Worm (Caenorhabditis elegans): ENCODE data around the gene lec-6.

DNA sequence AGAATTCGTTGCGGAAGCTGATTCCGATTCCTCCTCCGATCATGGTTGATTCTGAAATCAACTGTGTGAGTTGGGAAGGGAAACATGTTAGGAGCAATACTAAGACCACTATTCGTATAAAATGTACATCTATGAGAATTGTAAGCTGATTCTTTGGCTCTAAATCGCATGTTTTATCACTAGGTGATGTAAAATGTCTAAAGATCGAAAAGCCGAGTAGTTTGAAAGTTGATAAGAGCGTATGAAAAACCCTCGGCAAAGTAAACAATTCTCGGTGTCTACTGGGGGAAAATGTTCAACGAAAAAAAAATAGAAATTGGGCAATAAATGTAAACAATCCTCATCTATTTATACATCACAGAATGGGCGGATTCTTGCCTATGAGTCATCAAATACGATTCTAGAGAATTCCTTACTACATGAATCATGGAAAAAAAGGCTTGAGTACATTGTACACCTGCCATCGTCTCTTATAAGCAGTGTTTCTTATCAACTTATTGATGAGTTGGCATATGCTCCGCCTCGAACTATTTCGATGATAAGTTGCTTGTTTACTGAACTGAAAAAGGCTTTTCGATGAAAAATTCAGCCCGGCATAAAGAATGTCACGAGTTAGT is at the start of gene lec-6:
- TF ChIP-seq snpc-4 (GFP tag; optimal IDR thresholded peaks at IDR 0.05): no peak
- TF ChIP-seq snpc-4 (tag; optimal IDR thresholded peaks at IDR 0.05): no peak
- TF ChIP-seq nfya-1 (tag; optimal IDR thresholded peaks at IDR 0.05; ENCODE audit: borderline replicate concordance, insufficient read depth): no peak
- peak; percentile 29 for TF ChIP-seq pha-4 (tag; optimal IDR thresholded peaks at IDR 0.05)
- TF ChIP-seq nfya-2 (GFP tag; IDR thresholded peaks at IDR 0.05): no peak
- TF ChIP-seq F57A8.1 (GFP tag; optimal IDR thresholded peaks at IDR 0.05): no peak
- TF ChIP-seq C06A6.2 (GFP tag; conservative IDR thresholded peaks at IDR 0.05): no peak
- no peak for TF ChIP-seq ekl-4 (GFP tag; IDR thresholded peaks at IDR 0.05)
- no peak for TF ChIP-seq him-1 (tag; optimal IDR thresholded peaks at IDR 0.05)
- TF ChIP-seq ama-1 (optimal IDR thresholded peaks at IDR 0.05): no peak
- TF ChIP-seq ama-1 (GFP tag; optimal IDR thresholded peaks at IDR 0.05): no peak
- TF ChIP-seq D2030.7 (GFP tag; IDR thresholded peaks at IDR 0.05): no peak
- no peak for TF ChIP-seq rcor-1 (GFP tag; IDR thresholded peaks at IDR 0.05)
